Worm (Caenorhabditis elegans) whole organism, midembryonic: ENCODE data around the gene gcy-25.

ENCODE experiments used
- T22C8.4 ChIP-seq: fragments of 200-800 bp; sonication (Bioruptor generic); IDR thresholded peaks from 2 replicates; pipeline ENCODE4 v1.3.6; 2022; ENCODE audit warnings: missing genetic modification characterization, missing compliant biosample characterization
- cog-1 ChIP-seq: sonication (generic microtip); optimal IDR thresholded peaks from 2 replicates; lab custom pipeline; 2016; ENCODE audit warnings: missing genetic modification characterization, missing compliant biosample characterization
- flt-1 ChIP-seq: fragments of 200-800 bp; sonication (Bioruptor generic); IDR thresholded peaks from 2 replicates; pipeline ENCODE4 v1.3.6; 2022; ENCODE audit warnings: missing genetic modification characterization, missing compliant biosample characterization
- klf-2 ChIP-seq: fragments of 200-800 bp; sonication (Bioruptor generic); conservative IDR thresholded peaks from 2 replicates; pipeline ENCODE4 v1.3.6; 2022; ENCODE audit warnings: missing genetic modification reagents, missing genetic modification characterization, missing compliant biosample characterization
- ref-1 ChIP-seq: fragments of 200-800 bp; sonication (Bioruptor generic); conservative IDR thresholded peaks from 2 replicates; pipeline ENCODE4 v1.3.6; 2022; ENCODE audit warnings: missing genetic modification reagents, missing genetic modification characterization, missing compliant biosample characterization
- ztf-29 ChIP-seq: fragments of 200-800 bp; sonication (Bioruptor generic); IDR thresholded peaks from 2 replicates; pipeline ENCODE4 v1.3.6; 2022; ENCODE audit warnings: missing genetic modification reagents, missing genetic modification characterization, missing compliant biosample characterization

ce11 chrIV:15908251-15908650, 35.5 kb downstream of the gcy-25 start:
- TF ChIP-seq cog-1: no peak
- no peak for TF ChIP-seq ztf-29 (GFP tag; lab: Robert Waterston, UW)
- no peak for TF ChIP-seq flt-1
- no peak for TF ChIP-seq klf-2 (GFP tag; lab: Robert Waterston, UW)
- no peak for TF ChIP-seq ref-1 (GFP tag; lab: Robert Waterston, UW)
- no peak for TF ChIP-seq T22C8.4 (GFP tag; lab: Robert Waterston, UW)
